Worm (Caenorhabditis elegans) whole organism, midembryonic: ENCODE results near the gene elo-2.

Source experiments
- cog-1 ChIP-seq: sonication (generic microtip); optimal IDR thresholded peaks from 2 replicates; lab custom pipeline; 2016; ENCODE audit warnings: missing genetic modification characterization, missing compliant biosample characterization
- flt-1 ChIP-seq: fragments of 200-800 bp; sonication (Bioruptor generic); IDR thresholded peaks from 2 replicates; pipeline ENCODE4 v1.3.6; 2022; ENCODE audit warnings: missing genetic modification characterization, missing compliant biosample characterization
- klf-2 ChIP-seq: fragments of 200-800 bp; sonication (Bioruptor generic); conservative IDR thresholded peaks from 2 replicates; pipeline ENCODE4 v1.3.6; 2022; ENCODE audit warnings: missing genetic modification reagents, missing genetic modification characterization, missing compliant biosample characterization
- ref-1 ChIP-seq: fragments of 200-800 bp; sonication (Bioruptor generic); conservative IDR thresholded peaks from 2 replicates; pipeline ENCODE4 v1.3.6; 2022; ENCODE audit warnings: missing genetic modification reagents, missing genetic modification characterization, missing compliant biosample characterization
- ztf-23 ChIP-seq: fragments of 200-800 bp; sonication (Bioruptor generic); IDR thresholded peaks from 2 replicates; pipeline ENCODE4 v1.3.6; 2022; ENCODE audit warnings: missing genetic modification reagents, missing genetic modification characterization, missing compliant biosample characterization
- ztf-29 ChIP-seq: fragments of 200-800 bp; sonication (Bioruptor generic); IDR thresholded peaks from 2 replicates; pipeline ENCODE4 v1.3.6; 2022; ENCODE audit warnings: missing genetic modification reagents, missing genetic modification characterization, missing compliant biosample characterization

- no peak for TF ChIP-seq klf-2 (GFP tag; lab: Robert Waterston, UW)
- no peak for TF ChIP-seq flt-1 (GFP tag; lab: Robert Waterston, UW)
- no peak for TF ChIP-seq ref-1
- no peak for TF ChIP-seq ztf-23 (GFP tag; lab: Robert Waterston, UW)
- no peak for TF ChIP-seq ztf-29 (GFP tag; lab: Robert Waterston, UW)
- TF ChIP-seq cog-1: no peak
Observed at ce11 chrIV:17453200-17453599, 14.0 kb downstream of the elo-2 start.
